Fruit fly (Drosophila melanogaster) whole organism, embryonic: ENCODE measurements around the gene Nmdar2.

Experiments
- Antp ChIP-seq: fragments of 200-800 bp; sonication (Bioruptor generic); optimal IDR thresholded peaks from 3 replicates; lab custom pipeline; 2016; ENCODE audit warnings: missing biosample characterization, missing genetic modification characterization
- Atf-2 ChIP-seq: fragments of 200-800 bp; sonication (Bioruptor generic); optimal IDR thresholded peaks from 2 replicates; lab custom pipeline; 2016; ENCODE audit warnings: missing biosample characterization, missing genetic modification characterization
- CG10274 ChIP-seq: fragments of 200-800 bp; sonication (Bioruptor generic); optimal IDR thresholded peaks from 3 replicates; lab custom pipeline; 2017; ENCODE audit warnings: missing biosample characterization, mild to moderate bottlenecking, missing genetic modification characterization
- CG10979 ChIP-seq: fragments of 200-800 bp; sonication (Bioruptor generic); optimal IDR thresholded peaks from 2 replicates; lab custom pipeline; 2018; ENCODE audit warnings: missing biosample characterization, mild to moderate bottlenecking, missing genetic modification characterization, moderate library complexity
- CG11247 ChIP-seq: fragments of 200-800 bp; sonication (Bioruptor generic); IDR thresholded peaks from 2 replicates; pipeline ENCODE4 v1.3.6; 2022; ENCODE audit warnings: missing biosample characterization, missing genetic modification characterization
- CG11398 ChIP-seq: fragments of 200-800 bp; sonication (Bioruptor generic); optimal IDR thresholded peaks from 2 replicates; lab custom pipeline; 2016; ENCODE audit warnings: missing biosample characterization, missing genetic modification characterization
- CG11560 ChIP-seq: fragments of 200-800 bp; sonication (Bioruptor generic); IDR thresholded peaks from 3 replicates; pipeline ENCODE4 v1.3.6; 2022; ENCODE audit warnings: missing biosample characterization, missing genetic modification characterization
- CG12744 ChIP-seq: fragments of 200-800 bp; sonication (Bioruptor generic); optimal IDR thresholded peaks from 2 replicates; lab custom pipeline; 2016; ENCODE audit warnings: missing biosample characterization, missing genetic modification characterization
- CG13296 ChIP-seq: fragments of 200-800 bp; sonication (Bioruptor generic); optimal IDR thresholded peaks from 3 replicates; lab custom pipeline; 2018; ENCODE audit warnings: missing biosample characterization, mild to moderate bottlenecking, missing genetic modification characterization
- CG14667 ChIP-seq: fragments of 200-800 bp; sonication (Bioruptor generic); IDR thresholded peaks from 2 replicates; pipeline ENCODE4 v1.3.6; 2022; ENCODE audit warnings: missing biosample characterization, missing genetic modification characterization
- CG15479 ChIP-seq: fragments of 200-800 bp; sonication (Bioruptor generic); optimal IDR thresholded peaks from 3 replicates; lab custom pipeline; 2019; ENCODE audit warnings: missing biosample characterization, mild to moderate bottlenecking, missing genetic modification characterization, moderate library complexity
- CG17612 ChIP-seq: fragments of 200-800 bp; sonication (Bioruptor generic); IDR thresholded peaks from 2 replicates; pipeline ENCODE4 v1.3.6; 2022; ENCODE audit warnings: missing biosample characterization, missing genetic modification characterization
- CG17802 ChIP-seq: fragments of 200-800 bp; sonication (Bioruptor generic); optimal IDR thresholded peaks from 2 replicates; lab custom pipeline; 2018; ENCODE audit warnings: missing biosample characterization, mild to moderate bottlenecking, missing genetic modification characterization, moderate library complexity
- CG1792 ChIP-seq: fragments of 200-800 bp; sonication (Bioruptor generic); optimal IDR thresholded peaks from 2 replicates; lab custom pipeline; 2016; ENCODE audit warnings: missing biosample characterization, missing genetic modification characterization
- CG2116 ChIP-seq: fragments of 200-800 bp; sonication (Bioruptor generic); optimal IDR thresholded peaks from 3 replicates; lab custom pipeline; 2018; ENCODE audit warnings: missing biosample characterization, mild to moderate bottlenecking, missing genetic modification characterization
- CG2129 ChIP-seq: fragments of 200-800 bp; sonication (Bioruptor generic); IDR thresholded peaks from 2 replicates; pipeline ENCODE4 v1.3.6; 2022; ENCODE audit warnings: missing biosample characterization, missing genetic modification characterization; ENCODE audit not compliant: partially characterized antibody
- CG31388 ChIP-seq: fragments of 200-800 bp; sonication (Bioruptor generic); optimal IDR thresholded peaks from 2 replicates; lab custom pipeline; 2016; ENCODE audit warnings: missing biosample characterization, missing genetic modification characterization
- CG3407 ChIP-seq: fragments of 200-800 bp; sonication (Bioruptor generic); optimal IDR thresholded peaks from 2 replicates; lab custom pipeline; 2018; ENCODE audit warnings: missing biosample characterization, mild to moderate bottlenecking, missing genetic modification characterization
- CG3838 ChIP-seq: fragments of 200-800 bp; sonication (Bioruptor generic); optimal IDR thresholded peaks from 3 replicates; lab custom pipeline; 2016; ENCODE audit warnings: missing biosample characterization, missing genetic modification characterization
- Chrac-16 ChIP-seq: fragments of 200-800 bp; sonication (Bioruptor generic); optimal IDR thresholded peaks from 3 replicates; lab custom pipeline; 2016; ENCODE audit warnings: missing biosample characterization, missing genetic modification characterization
- Dek ChIP-seq: fragments of 200-800 bp; sonication (Bioruptor generic); optimal IDR thresholded peaks from 3 replicates; lab custom pipeline; 2019; ENCODE audit warnings: missing biosample characterization, mild to moderate bottlenecking, missing genetic modification characterization, moderate library complexity
- Ets65A ChIP-seq: fragments of 200-800 bp; sonication (Bioruptor generic); peaks from one replicate; lab custom pipeline; 2016; ENCODE audit warnings: missing biosample characterization, missing genetic modification characterization
- HLHmδ ChIP-seq: fragments of 200-800 bp; sonication (Bioruptor generic); optimal IDR thresholded peaks from 2 replicates; lab custom pipeline; 2018; ENCODE audit warnings: missing biosample characterization, mild to moderate bottlenecking, missing genetic modification characterization, moderate library complexity
- Jarid2 ChIP-seq: fragments of 200-800 bp; sonication (Bioruptor generic); optimal IDR thresholded peaks from 3 replicates; lab custom pipeline; 2017; ENCODE audit warnings: mild to moderate bottlenecking, missing biosample characterization, missing genetic modification reagents, missing genetic modification characterization
- Max ChIP-seq: fragments of 200-800 bp; sonication (Bioruptor generic); optimal IDR thresholded peaks from 2 replicates; lab custom pipeline; 2016; ENCODE audit warnings: missing biosample characterization, mild to moderate bottlenecking, missing genetic modification characterization
- Meics ChIP-seq: fragments of 200-800 bp; sonication (Bioruptor generic); optimal IDR thresholded peaks from 2 replicates; lab custom pipeline; 2017; ENCODE audit warnings: missing biosample characterization, mild to moderate bottlenecking, missing genetic modification characterization
- Neu2 ChIP-seq: fragments of 200-800 bp; sonication (Bioruptor generic); optimal IDR thresholded peaks from 3 replicates; lab custom pipeline; 2016; ENCODE audit warnings: missing biosample characterization, missing genetic modification characterization, borderline replicate concordance
- Ssrp ChIP-seq: fragments of 200-800 bp; sonication (Bioruptor generic); optimal IDR thresholded peaks from 2 replicates; lab custom pipeline; 2018; ENCODE audit warnings: missing biosample characterization, mild to moderate bottlenecking, missing genetic modification characterization, moderate library complexity
- Stat92E ChIP-seq, 3 experiments: fragments of >200 bp in 2 of 3; fragments of 200-800 bp in 1 of 3; sonication (Bioruptor generic) in 1 of 3; optimal IDR thresholded peaks; 2 replicates each; lab custom pipeline; 2017 to 2019; ENCODE audit warnings: missing biosample characterization in 3 of 3, missing genetic modification characterization in 3 of 3, mild to moderate bottlenecking in 1 of 3, moderate library complexity in 1 of 3
- Tbp ChIP-seq: fragments of >200 bp; optimal IDR thresholded peaks from 2 replicates; lab custom pipeline; 2018; ENCODE audit warnings: missing biosample characterization, missing genetic modification characterization
- Xbp1 ChIP-seq: fragments of 200-800 bp; sonication (Bioruptor generic); optimal IDR thresholded peaks from 3 replicates; lab custom pipeline; 2016; ENCODE audit warnings: missing biosample characterization, mild to moderate bottlenecking, missing genetic modification characterization
- ara ChIP-seq: fragments of 200-800 bp; sonication (Bioruptor generic); IDR thresholded peaks from 2 replicates; pipeline ENCODE4 v1.3.6; 2022; ENCODE audit warnings: missing biosample characterization, missing genetic modification characterization
- az2 ChIP-seq: fragments of 200-800 bp; sonication (Bioruptor generic); optimal IDR thresholded peaks from 3 replicates; lab custom pipeline; 2016; ENCODE audit warnings: missing biosample characterization, missing genetic modification characterization
- chm ChIP-seq: fragments of 200-800 bp; sonication (Bioruptor generic); IDR thresholded peaks from 2 replicates; pipeline ENCODE4 v1.3.6; 2022; ENCODE audit warnings: missing biosample characterization, missing genetic modification characterization
- fd96Cb ChIP-seq: fragments of 200-800 bp; sonication (Bioruptor generic); optimal IDR thresholded peaks from 2 replicates; lab custom pipeline; 2018; ENCODE audit warnings: missing biosample characterization, mild to moderate bottlenecking, missing genetic modification characterization, moderate library complexity
- ftz-f1 ChIP-seq: fragments of 200-800 bp; sonication (Bioruptor generic); optimal IDR thresholded peaks from 2 replicates; lab custom pipeline; 2016; ENCODE audit warnings: missing biosample characterization, missing genetic modification characterization
- gcm ChIP-seq: fragments of 200-800 bp; sonication (Bioruptor generic); optimal IDR thresholded peaks from 2 replicates; lab custom pipeline; 2019; ENCODE audit warnings: missing biosample characterization, mild to moderate bottlenecking, missing genetic modification characterization, moderate library complexity
- h ChIP-seq: fragments of >200 bp; optimal IDR thresholded peaks from 2 replicates; lab custom pipeline; 2017
- hkb ChIP-seq, 2 experiments: fragments of 200-800 bp in 1 of 2; fragments of >200 bp in 1 of 2; sonication (Bioruptor generic) in 1 of 2; IDR thresholded peaks in 1 of 2; optimal IDR thresholded peaks in 1 of 2; 2 replicates each; pipeline versions ENCODE4 v1.3.6 to Lab custom; 2017 to 2022; ENCODE audit warnings: missing biosample characterization in 1 of 2, missing genetic modification characterization in 1 of 2
- jing ChIP-seq: fragments of 200-800 bp; sonication (Bioruptor generic); optimal IDR thresholded peaks from 2 replicates; lab custom pipeline; 2018; ENCODE audit warnings: missing biosample characterization, mild to moderate bottlenecking, missing genetic modification characterization
- mam ChIP-seq: fragments of 200-800 bp; sonication (Bioruptor generic); optimal IDR thresholded peaks from 3 replicates; lab custom pipeline; 2016; ENCODE audit warnings: missing biosample characterization, missing genetic modification characterization
- onecut ChIP-seq: fragments of 200-800 bp; sonication (Bioruptor generic); IDR thresholded peaks from 2 replicates; pipeline ENCODE4 v1.3.6; 2022; ENCODE audit warnings: missing biosample characterization, missing genetic modification characterization
- sim ChIP-seq: fragments of 200-800 bp; sonication (Bioruptor generic); IDR thresholded peaks from 2 replicates; pipeline ENCODE4 v1.3.6; 2022; ENCODE audit warnings: missing biosample characterization, missing genetic modification characterization
- slp2 ChIP-seq: fragments of 200-800 bp; sonication (Bioruptor generic); optimal IDR thresholded peaks from 2 replicates; lab custom pipeline; 2016; ENCODE audit warnings: missing biosample characterization, missing genetic modification characterization
- so ChIP-seq: fragments of 200-800 bp; sonication (Bioruptor generic); IDR thresholded peaks from 3 replicates; pipeline ENCODE4 v1.3.6; 2022; ENCODE audit warnings: missing biosample characterization, missing genetic modification characterization
- sob ChIP-seq: fragments of 200-800 bp; sonication (Bioruptor generic); IDR thresholded peaks from 2 replicates; pipeline ENCODE4 v1.3.6; 2022; ENCODE audit warnings: missing biosample characterization, missing genetic modification characterization
- tio ChIP-seq: fragments of 200-800 bp; sonication (Bioruptor generic); optimal IDR thresholded peaks from 2 replicates; lab custom pipeline; 2017; ENCODE audit warnings: missing biosample characterization, missing genetic modification characterization, inconsistent platforms
- toy ChIP-seq: fragments of 200-800 bp; sonication (Bioruptor generic); IDR thresholded peaks from 2 replicates; pipeline ENCODE4 v1.3.6; 2022; ENCODE audit warnings: missing biosample characterization, missing genetic modification characterization
- vfl ChIP-seq: fragments of 200-800 bp; sonication (Bioruptor generic); optimal IDR thresholded peaks from 2 replicates; lab custom pipeline; 2016; ENCODE audit warnings: missing biosample characterization, missing genetic modification characterization
- zfh1 ChIP-seq: fragments of 200-800 bp; sonication (Bioruptor generic); IDR thresholded peaks from 3 replicates; pipeline ENCODE4 v1.3.6; 2022; ENCODE audit warnings: missing biosample characterization, missing genetic modification characterization

The Nmdar2 gene

dm6 chrX:1482840-1483518 lies 24.6 kb downstream of the Nmdar2 start, which contains the start of the genes sta and inc (continued):
- TF ChIP-seq Dek (tag; lab: Kevin White, UChicago) (peak; percentile 50), CG1792 (GFP tag; lab: Kevin White, UChicago) (peak; percentile 53), Antp (peak; percentile 31), mam (GFP tag; lab: Kevin White, UChicago) (peak; percentile 40), Ssrp (tag; lab: Kevin White, UChicago) (peak; percentile 25), CG11560 (tag; lab: Robert Waterston, UW) (no peak), ara (GFP tag; lab: Robert Waterston, UW) (no peak), CG15479 (GFP tag; lab: Kevin White, UChicago) (no peak), onecut (GFP tag; lab: Robert Waterston, UW) (peak; percentile 81), CG10979 (tag; lab: Kevin White, UChicago) (peak; percentile 47), hkb (optimal IDR thresholded peaks at IDR 0.05; lab: Kevin White, UChicago) (peak; percentile 35), hkb (GFP tag; IDR thresholded peaks at IDR 0.05; lab: Robert Waterston, UW) (peak; percentile 74), CG11247 (GFP tag; lab: Robert Waterston, UW) (peak; percentile 43), jing (no peak), chm (GFP tag; lab: Robert Waterston, UW) (peak; percentile 61), ftz-f1 (GFP tag; lab: Kevin White, UChicago) (no peak), gcm (peak; percentile 67), HLHmδ (peak; percentile 95), CG17612 (GFP tag; lab: Robert Waterston, UW) (no peak), CG10274 (GFP tag; lab: Kevin White, UChicago) (peak; percentile 60), vfl (GFP tag; lab: Kevin White, UChicago) (peak; percentile 42), sim (GFP tag; lab: Robert Waterston, UW) (peak; percentile 58), so (peak; percentile 68; the same call in 1 of the 3 replicates), Neu2 (GFP tag; lab: Kevin White, UChicago) (no peak), Atf-2 (GFP tag; lab: Kevin White, UChicago) (peak; percentile 21), CG13296 (GFP tag; lab: Kevin White, UChicago) (peak; percentile 79), Meics (GFP tag; lab: Kevin White, UChicago) (peak; percentile 87), slp2 (GFP tag; lab: Kevin White, UChicago) (peak; percentile 16), zfh1 (GFP tag; lab: Robert Waterston, UW) (peak; percentile 70; the same call in 2 of the 3 replicates), sob (GFP tag; lab: Robert Waterston, UW) (peak; percentile 78), CG31388 (GFP tag; lab: Kevin White, UChicago) (peak; percentile 2), fd96Cb (tag; lab: Kevin White, UChicago) (no peak), CG12744 (GFP tag; lab: Kevin White, UChicago) (no peak), Stat92E (GFP tag; optimal IDR thresholded peaks at IDR 0.05; lab: Kevin White, UChicago) (peak in 1 of 3 experiments; percentile 82), CG3838 (no peak), Tbp (no peak), Xbp1 (GFP tag; lab: Kevin White, UChicago) (peak; percentile 38), tio (GFP tag; lab: Kevin White, UChicago) (no peak), CG3407 (GFP tag; lab: Kevin White, UChicago) (peak; percentile 53), Ets65A (GFP tag; lab: Kevin White, UChicago) (no peak), toy (GFP tag; lab: Robert Waterston, UW) (no peak), Chrac-16 (GFP tag; lab: Kevin White, UChicago) (peak; percentile 15), CG14667 (GFP tag; lab: Robert Waterston, UW) (no peak), CG2116 (peak; percentile 81), CG17802 (tag; lab: Kevin White, UChicago) (peak; percentile 20), CG2129 (GFP tag; lab: Robert Waterston, UW) (no peak), az2 (GFP tag; lab: Kevin White, UChicago) (no peak), Jarid2 (GFP tag; lab: Kevin White, UChicago) (peak; percentile 76), CG11398 (GFP tag; lab: Kevin White, UChicago) (peak; percentile 48), h (lab: Kevin White, UChicago) (no peak), Max (GFP tag; lab: Kevin White, UChicago) (peak; percentile 61)
